Comparison of ENCODE assay signal across 3 fruit fly cellular contexts in the genomic region with DNA sequence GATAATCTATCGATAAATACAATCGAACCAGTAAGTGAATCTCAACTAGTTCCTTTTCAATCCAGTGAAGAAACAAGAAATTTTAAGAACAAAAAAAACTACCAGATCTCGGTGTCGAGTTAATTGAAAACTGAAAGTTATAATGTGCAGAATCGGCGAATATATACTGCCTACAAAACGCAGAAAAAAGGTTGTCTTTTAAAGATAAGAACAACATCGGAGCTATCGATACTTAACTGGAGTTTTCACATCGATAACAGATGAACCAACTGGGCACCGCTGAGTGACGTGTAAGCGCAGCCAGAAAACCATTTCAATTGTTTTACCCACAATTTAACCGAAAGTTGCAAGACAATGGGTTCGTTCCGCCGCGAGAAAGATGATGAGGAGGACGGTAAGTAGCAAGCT.
TF ChIP-seq lines count a peak whose summit lies in the region.

A gene (plus strand): TSS at position 259 of the 408 bp plus-strand sequence.

- no peak for TF ChIP-seq CTCF in whole organism, embryonic (GFP tag; optimal IDR thresholded peaks at IDR 0.05; lab: Kevin White, UChicago)

TF ChIP-seq in whole organism, adult, 20 proteins besides CTCF, POLR2A, EP300 and RAD21:
- TF ChIP-seq pad (GFP tag; optimal IDR thresholded peaks at IDR 0.05; lab: Kevin White, UChicago) (no peak), tj (GFP tag; optimal IDR thresholded peaks at IDR 0.05; lab: Kevin White, UChicago) (no peak), CG1620 (GFP tag; optimal IDR thresholded peaks at IDR 0.05; lab: Kevin White, UChicago) (no peak), CG14711 (tag; optimal IDR thresholded peaks at IDR 0.05; lab: Kevin White, UChicago) (peak; percentile 44), cnc (optimal IDR thresholded peaks at IDR 0.05; lab: Kevin White, UChicago) (no peak), CG11617 (GFP tag; optimal IDR thresholded peaks at IDR 0.05; lab: Kevin White, UChicago) (no peak), Clk (GFP tag; optimal IDR thresholded peaks at IDR 0.05; lab: Kevin White, UChicago) (no peak), bab1 (GFP tag; optimal IDR thresholded peaks at IDR 0.05; lab: Kevin White, UChicago) (peak; percentile 44), CG33017 (tag; optimal IDR thresholded peaks at IDR 0.05; lab: Kevin White, UChicago) (no peak), CG12768 (GFP tag; optimal IDR thresholded peaks at IDR 0.05; lab: Kevin White, UChicago) (no peak), ovo (GFP tag; optimal IDR thresholded peaks at IDR 0.05; lab: Kevin White, UChicago) (no peak), toe (GFP tag; optimal IDR thresholded peaks at IDR 0.05; lab: Kevin White, UChicago) (no peak), cic (GFP tag; optimal IDR thresholded peaks at IDR 0.05; lab: Kevin White, UChicago) (no peak), Hr96 (GFP tag; optimal IDR thresholded peaks at IDR 0.05; lab: Kevin White, UChicago) (peak; percentile 43), CG7045 (GFP tag; optimal IDR thresholded peaks at IDR 0.05; lab: Kevin White, UChicago) (no peak)

TF ChIP-seq in whole organism, embryonic, 481 proteins besides CTCF, POLR2A, EP300 and RAD21 (continues in another document):
- TF ChIP-seq corto (GFP tag; optimal IDR thresholded peaks at IDR 0.05; lab: Kevin White, UChicago) (no peak), nerfin-1 (tag; optimal IDR thresholded peaks at IDR 0.05; lab: Kevin White, UChicago) (no peak), abd-A (tag; optimal IDR thresholded peaks at IDR 0.05; lab: Kevin White, UChicago) (no peak), klu (GFP tag; IDR thresholded peaks at IDR 0.05; lab: Robert Waterston, UW) (no peak), NC2α (GFP tag; optimal IDR thresholded peaks at IDR 0.05; lab: Kevin White, UChicago) (no peak), emc (GFP tag; optimal IDR thresholded peaks at IDR 0.05; lab: Kevin White, UChicago) (no peak), Hr3 (GFP tag; optimal IDR thresholded peaks at IDR 0.05; lab: Kevin White, UChicago) (no peak), Hmr (GFP tag; optimal IDR thresholded peaks at IDR 0.05; lab: Kevin White, UChicago) (no peak), Xrp1 (GFP tag; IDR thresholded peaks at IDR 0.05; lab: Robert Waterston, UW) (no peak), ems (GFP tag; optimal IDR thresholded peaks at IDR 0.05; lab: Kevin White, UChicago) (peak; percentile 15), row (GFP tag; IDR thresholded peaks at IDR 0.05; lab: Robert Waterston, UW) (peak; percentile 52), CG7928 (GFP tag; optimal IDR thresholded peaks at IDR 0.05; lab: Kevin White, UChicago) (no peak), unpg (GFP tag; optimal IDR thresholded peaks at IDR 0.05; lab: Kevin White, UChicago) (no peak), Vsx1 (GFP tag; optimal IDR thresholded peaks at IDR 0.05; lab: Kevin White, UChicago) (no peak), dm (GFP tag; optimal IDR thresholded peaks at IDR 0.05; lab: Kevin White, UChicago) (no peak), schlank (tag; optimal IDR thresholded peaks at IDR 0.05; lab: Kevin White, UChicago) (no peak), danr (GFP tag; IDR thresholded peaks at IDR 0.05; lab: Robert Waterston, UW) (no peak), hkb (optimal IDR thresholded peaks at IDR 0.05; lab: Kevin White, UChicago) (no peak), hkb (GFP tag; IDR thresholded peaks at IDR 0.05; lab: Robert Waterston, UW) (no peak), prd (optimal IDR thresholded peaks at IDR 0.05; lab: Kevin White, UChicago) (no peak), prd (GFP tag; IDR thresholded peaks at IDR 0.05; lab: Robert Waterston, UW) (no peak), hth (optimal IDR thresholded peaks at IDR 0.05; lab: Kevin White, UChicago) (no peak), CG9215 (GFP tag; IDR thresholded peaks at IDR 0.05; lab: Robert Waterston, UW) (no peak), Bteb2 (GFP tag; optimal IDR thresholded peaks at IDR 0.05; lab: Kevin White, UChicago) (no peak), grau (tag; optimal IDR thresholded peaks at IDR 0.05; lab: Kevin White, UChicago) (peak; percentile 2), Doc3 (GFP tag; IDR thresholded peaks at IDR 0.05; lab: Robert Waterston, UW; ENCODE audit: partially characterized antibody) (peak; percentile 92), Drgx (GFP tag; IDR thresholded peaks at IDR 0.05; lab: Robert Waterston, UW) (no peak), CG11504 (tag; optimal IDR thresholded peaks at IDR 0.05; lab: Kevin White, UChicago) (no peak), CG14965 (GFP tag; optimal IDR thresholded peaks at IDR 0.05; lab: Kevin White, UChicago; ENCODE audit: borderline replicate concordance) (no peak), lola (GFP tag; optimal IDR thresholded peaks at IDR 0.05; lab: Kevin White, UChicago) (no peak), CG4360 (GFP tag; IDR thresholded peaks at IDR 0.05; lab: Robert Waterston, UW) (no peak), psq (GFP tag; optimal IDR thresholded peaks at IDR 0.05; lab: Kevin White, UChicago) (no peak), CG4730 (GFP tag; IDR thresholded peaks at IDR 0.05; lab: Robert Waterston, UW) (no peak), CG10565 (GFP tag; optimal IDR thresholded peaks at IDR 0.05; lab: Kevin White, UChicago) (no peak), onecut (GFP tag; IDR thresholded peaks at IDR 0.05; lab: Robert Waterston, UW) (no peak), CG7839 (tag; optimal IDR thresholded peaks at IDR 0.05; lab: Kevin White, UChicago) (no peak), MBD-R2 (GFP tag; IDR thresholded peaks at IDR 0.05; lab: Robert Waterston, UW) (peak; percentile 43), gce (GFP tag; IDR thresholded peaks at IDR 0.05; lab: Robert Waterston, UW) (no peak), maf-S (GFP tag; optimal IDR thresholded peaks at IDR 0.05; lab: Kevin White, UChicago) (no peak), CG3726 (GFP tag; IDR thresholded peaks at IDR 0.05; lab: Robert Waterston, UW) (no peak)

TF ChIP-seq in whole organism, wandering third instar larva, 38 proteins besides CTCF, POLR2A, EP300 and RAD21:
- no peak for TF ChIP-seq Dfd (GFP tag; optimal IDR thresholded peaks at IDR 0.05; lab: Kevin White, UChicago)
- TF ChIP-seq psq (GFP tag; optimal IDR thresholded peaks at IDR 0.05; lab: Kevin White, UChicago), result no peak
- no peak for TF ChIP-seq dsf (GFP tag; optimal IDR thresholded peaks at IDR 0.05; lab: Kevin White, UChicago; ENCODE audit: borderline replicate concordance)
- no peak for TF ChIP-seq Hnf4 (GFP tag; optimal IDR thresholded peaks at IDR 0.05; lab: Kevin White, UChicago)
- peak; percentile 42 for TF ChIP-seq h (GFP tag; optimal IDR thresholded peaks at IDR 0.05; lab: Kevin White, UChicago)
- TF ChIP-seq tai (GFP tag; optimal IDR thresholded peaks at IDR 0.05; lab: Kevin White, UChicago), result no peak
